Fruit fly (Drosophila melanogaster) whole organism, embryonic: ENCODE results near the gene ft.

ENCODE experiments used
- Atf-2 ChIP-seq: fragments of 200-800 bp; sonication (Bioruptor generic); optimal IDR thresholded peaks from 2 replicates; lab custom pipeline; 2016; ENCODE audit warnings: missing biosample characterization, missing genetic modification characterization
- B-H2 ChIP-seq: fragments of 200-800 bp; sonication (Bioruptor generic); optimal IDR thresholded peaks from 2 replicates; lab custom pipeline; 2018; ENCODE audit warnings: missing biosample characterization, mild to moderate bottlenecking, missing genetic modification characterization
- CG10274 ChIP-seq: fragments of 200-800 bp; sonication (Bioruptor generic); optimal IDR thresholded peaks from 3 replicates; lab custom pipeline; 2017; ENCODE audit warnings: missing biosample characterization, mild to moderate bottlenecking, missing genetic modification characterization
- CG10654 ChIP-seq: fragments of 200-800 bp; sonication (Bioruptor generic); optimal IDR thresholded peaks from 2 replicates; lab custom pipeline; 2016; ENCODE audit warnings: missing biosample characterization, missing genetic modification characterization
- CG11398 ChIP-seq: fragments of 200-800 bp; sonication (Bioruptor generic); optimal IDR thresholded peaks from 2 replicates; lab custom pipeline; 2016; ENCODE audit warnings: missing biosample characterization, missing genetic modification characterization
- CG11695 ChIP-seq: fragments of 200-800 bp; sonication (Bioruptor generic); IDR thresholded peaks from 3 replicates; pipeline ENCODE4 v1.3.6; 2022; ENCODE audit warnings: missing biosample characterization, missing genetic modification characterization
- CG11696 ChIP-seq: fragments of 200-800 bp; sonication (Bioruptor generic); IDR thresholded peaks from 2 replicates; pipeline ENCODE4 v1.3.6; 2022; ENCODE audit warnings: missing biosample characterization, missing genetic modification characterization
- CG1233 ChIP-seq: fragments of 200-800 bp; sonication (Bioruptor generic); optimal IDR thresholded peaks from 4 replicates; lab custom pipeline; 2018; ENCODE audit warnings: missing biosample characterization, mild to moderate bottlenecking, missing genetic modification characterization
- CG1529 ChIP-seq: fragments of 200-800 bp; sonication (Bioruptor generic); optimal IDR thresholded peaks from 3 replicates; lab custom pipeline; 2018; ENCODE audit warnings: missing biosample characterization, missing genetic modification characterization
- CG15479 ChIP-seq: fragments of 200-800 bp; sonication (Bioruptor generic); optimal IDR thresholded peaks from 3 replicates; lab custom pipeline; 2019; ENCODE audit warnings: missing biosample characterization, mild to moderate bottlenecking, missing genetic modification characterization, moderate library complexity
- CG15696 ChIP-seq: fragments of 200-800 bp; sonication (Bioruptor generic); optimal IDR thresholded peaks from 2 replicates; lab custom pipeline; 2019; ENCODE audit warnings: missing biosample characterization, mild to moderate bottlenecking, missing genetic modification characterization, moderate library complexity
- CG17568 ChIP-seq: fragments of 200-800 bp; sonication (Bioruptor generic); optimal IDR thresholded peaks from 2 replicates; lab custom pipeline; 2018; ENCODE audit warnings: missing biosample characterization, mild to moderate bottlenecking, missing genetic modification characterization, moderate library complexity
- CG2129 ChIP-seq: fragments of 200-800 bp; sonication (Bioruptor generic); IDR thresholded peaks from 2 replicates; pipeline ENCODE4 v1.3.6; 2022; ENCODE audit warnings: missing biosample characterization, missing genetic modification characterization; ENCODE audit not compliant: partially characterized antibody
- CG31365 ChIP-seq: fragments of 200-800 bp; sonication (Bioruptor generic); optimal IDR thresholded peaks from 2 replicates; lab custom pipeline; 2018; ENCODE audit warnings: missing biosample characterization, mild to moderate bottlenecking, missing genetic modification characterization
- CG5245 ChIP-seq: fragments of 200-800 bp; sonication (Bioruptor generic); optimal IDR thresholded peaks from 3 replicates; lab custom pipeline; 2016; ENCODE audit warnings: missing biosample characterization, missing genetic modification characterization
- CG6254 ChIP-seq: fragments of 200-800 bp; sonication (Bioruptor generic); optimal IDR thresholded peaks from 3 replicates; lab custom pipeline; 2017; ENCODE audit warnings: mild to moderate bottlenecking, missing biosample characterization, missing genetic modification reagents, missing genetic modification characterization
- CG6689 ChIP-seq: fragments of 200-800 bp; sonication (Bioruptor generic); IDR thresholded peaks from 2 replicates; pipeline ENCODE4 v1.3.6; 2022; ENCODE audit warnings: missing biosample characterization, missing genetic modification characterization
- CG7556 ChIP-seq: fragments of 200-800 bp; sonication (Bioruptor generic); optimal IDR thresholded peaks from 2 replicates; lab custom pipeline; 2017; ENCODE audit warnings: missing biosample characterization, mild to moderate bottlenecking, missing genetic modification characterization
- CG9932 ChIP-seq: fragments of 200-800 bp; sonication (Bioruptor generic); IDR thresholded peaks from 2 replicates; pipeline ENCODE4 v1.3.6; 2022; ENCODE audit warnings: missing biosample characterization, missing genetic modification characterization
- CTCF ChIP-seq: fragments of 200-800 bp; sonication (Bioruptor generic); optimal IDR thresholded peaks from 2 replicates; lab custom pipeline; 2017; ENCODE audit warnings: missing biosample characterization, mild to moderate bottlenecking, missing genetic modification characterization, moderate library complexity
- Dad ChIP-seq: fragments of 200-800 bp; sonication (Bioruptor generic); optimal IDR thresholded peaks from 3 replicates; lab custom pipeline; 2016; ENCODE audit warnings: missing biosample characterization, missing genetic modification characterization
- Dip2 ChIP-seq: fragments of 200-800 bp; sonication (Bioruptor generic); IDR thresholded peaks from 2 replicates; pipeline ENCODE4 v1.3.6; 2022; ENCODE audit warnings: missing biosample characterization, missing genetic modification characterization
- Dll ChIP-seq: fragments of 200-800 bp; sonication (Bioruptor generic); IDR thresholded peaks from 4 replicates; pipeline ENCODE4 v1.3.6; 2022; ENCODE audit warnings: missing biosample characterization, missing genetic modification characterization; ENCODE audit not compliant: partially characterized antibody
- Dref ChIP-seq: fragments of 200-800 bp; sonication (Bioruptor generic); IDR thresholded peaks from 2 replicates; pipeline ENCODE4 v1.3.6; 2022; ENCODE audit warnings: missing biosample characterization, missing genetic modification characterization
- E2f1 ChIP-seq: fragments of 200-800 bp; sonication (Bioruptor generic); IDR thresholded peaks from 2 replicates; pipeline ENCODE4 v1.3.6; 2022; ENCODE audit warnings: missing biosample characterization, missing genetic modification characterization
- HLH4C ChIP-seq: fragments of 200-800 bp; sonication (Bioruptor generic); IDR thresholded peaks from 3 replicates; pipeline ENCODE4 v1.3.6; 2022; ENCODE audit warnings: missing biosample characterization, missing genetic modification characterization; ENCODE audit not compliant: partially characterized antibody
- Jarid2 ChIP-seq: fragments of 200-800 bp; sonication (Bioruptor generic); optimal IDR thresholded peaks from 3 replicates; lab custom pipeline; 2017; ENCODE audit warnings: mild to moderate bottlenecking, missing biosample characterization, missing genetic modification reagents, missing genetic modification characterization
- Lpt ChIP-seq: fragments of >200 bp; optimal IDR thresholded peaks from 2 replicates; lab custom pipeline; 2018; ENCODE audit warnings: missing biosample characterization, missing genetic modification characterization
- Max ChIP-seq: fragments of 200-800 bp; sonication (Bioruptor generic); optimal IDR thresholded peaks from 2 replicates; lab custom pipeline; 2016; ENCODE audit warnings: missing biosample characterization, mild to moderate bottlenecking, missing genetic modification characterization
- Nf-YA ChIP-seq: fragments of 200-800 bp; sonication (Bioruptor generic); IDR thresholded peaks from 2 replicates; pipeline ENCODE4 v1.3.6; 2022; ENCODE audit warnings: missing biosample characterization, missing genetic modification characterization
- PHDP ChIP-seq: fragments of 200-800 bp; sonication (Bioruptor generic); optimal IDR thresholded peaks from 3 replicates; lab custom pipeline; 2018; ENCODE audit warnings: missing biosample characterization, mild to moderate bottlenecking, missing genetic modification characterization, moderate library complexity
- Ptx1 ChIP-seq: fragments of 200-800 bp; sonication (Bioruptor generic); IDR thresholded peaks from 2 replicates; pipeline ENCODE4 v1.3.6; 2022; ENCODE audit warnings: missing biosample characterization, missing genetic modification characterization
- ap ChIP-seq: fragments of 200-800 bp; sonication (Bioruptor generic); IDR thresholded peaks from 2 replicates; pipeline ENCODE4 v1.3.6; 2022; ENCODE audit warnings: missing biosample characterization, missing genetic modification characterization
- ara ChIP-seq: fragments of 200-800 bp; sonication (Bioruptor generic); IDR thresholded peaks from 2 replicates; pipeline ENCODE4 v1.3.6; 2022; ENCODE audit warnings: missing biosample characterization, missing genetic modification characterization
- ash1 ChIP-seq: fragments of 200-800 bp; sonication (Bioruptor generic); optimal IDR thresholded peaks from 2 replicates; lab custom pipeline; 2018; ENCODE audit warnings: missing biosample characterization, mild to moderate bottlenecking, missing genetic modification characterization
- bbx ChIP-seq: fragments of 200-800 bp; sonication (Bioruptor generic); IDR thresholded peaks from 2 replicates; pipeline ENCODE4 v1.3.6; 2022; ENCODE audit warnings: missing biosample characterization, missing genetic modification characterization; ENCODE audit not compliant: partially characterized antibody
- btn ChIP-seq: fragments of 200-800 bp; sonication (Bioruptor generic); optimal IDR thresholded peaks from 2 replicates; lab custom pipeline; 2016; ENCODE audit warnings: missing biosample characterization, missing genetic modification characterization
- chm ChIP-seq: fragments of 200-800 bp; sonication (Bioruptor generic); IDR thresholded peaks from 2 replicates; pipeline ENCODE4 v1.3.6; 2022; ENCODE audit warnings: missing biosample characterization, missing genetic modification characterization
- crol ChIP-seq: fragments of 200-800 bp; sonication (Bioruptor generic); IDR thresholded peaks from 2 replicates; pipeline ENCODE4 v1.3.6; 2022; ENCODE audit warnings: missing biosample characterization, missing genetic modification characterization
- dpn ChIP-seq, 2 experiments: fragments of 200-800 bp; sonication (Bioruptor generic); optimal IDR thresholded peaks; 3 replicates each; lab custom pipeline; 2016; ENCODE audit warnings: missing biosample characterization in 2 of 2, missing genetic modification characterization in 2 of 2
- eyg ChIP-seq: fragments of 200-800 bp; sonication (Bioruptor generic); optimal IDR thresholded peaks from 3 replicates; lab custom pipeline; 2016; ENCODE audit warnings: missing biosample characterization, missing genetic modification characterization
- gsb-n ChIP-seq: fragments of 200-800 bp; sonication (Bioruptor generic); optimal IDR thresholded peaks from 3 replicates; lab custom pipeline; 2018; ENCODE audit warnings: missing biosample characterization, mild to moderate bottlenecking, missing genetic modification characterization
- her ChIP-seq: fragments of 200-800 bp; sonication (Bioruptor generic); optimal IDR thresholded peaks from 2 replicates; lab custom pipeline; 2016; ENCODE audit warnings: missing biosample characterization, missing genetic modification characterization
- mirr ChIP-seq: fragments of 200-800 bp; sonication (Bioruptor generic); optimal IDR thresholded peaks from 3 replicates; lab custom pipeline; 2018; ENCODE audit warnings: missing biosample characterization, mild to moderate bottlenecking, missing genetic modification characterization
- pita ChIP-seq: fragments of 200-800 bp; sonication (Bioruptor generic); optimal IDR thresholded peaks from 2 replicates; lab custom pipeline; 2017; ENCODE audit warnings: missing biosample characterization, mild to moderate bottlenecking, missing genetic modification characterization
- pum ChIP-seq: fragments of 200-800 bp; sonication (Bioruptor generic); optimal IDR thresholded peaks from 2 replicates; lab custom pipeline; 2016; ENCODE audit warnings: missing biosample characterization, missing genetic modification characterization
- pzg ChIP-seq: fragments of 200-800 bp; sonication (Bioruptor generic); optimal IDR thresholded peaks from 3 replicates; lab custom pipeline; 2018; ENCODE audit warnings: missing biosample characterization, mild to moderate bottlenecking, missing genetic modification characterization, moderate library complexity
- ranshi ChIP-seq: fragments of 200-800 bp; sonication (Bioruptor generic); IDR thresholded peaks from 2 replicates; pipeline ENCODE4 v1.3.6; 2022; ENCODE audit warnings: missing biosample characterization, missing genetic modification characterization
- sens ChIP-seq: fragments of 200-800 bp; sonication (Bioruptor generic); peaks from one replicate; lab custom pipeline; 2016; ENCODE audit warnings: missing biosample characterization, missing genetic modification characterization
- sob ChIP-seq: fragments of 200-800 bp; sonication (Bioruptor generic); IDR thresholded peaks from 2 replicates; pipeline ENCODE4 v1.3.6; 2022; ENCODE audit warnings: missing biosample characterization, missing genetic modification characterization
- tin ChIP-seq: fragments of 200-800 bp; sonication (Bioruptor generic); optimal IDR thresholded peaks from 3 replicates; lab custom pipeline; 2016; ENCODE audit warnings: missing biosample characterization, missing genetic modification characterization
- zen2 ChIP-seq: fragments of 200-800 bp; sonication (Bioruptor generic); IDR thresholded peaks from 3 replicates; pipeline ENCODE4 v1.3.6; 2022; ENCODE audit warnings: missing biosample characterization, missing genetic modification characterization; ENCODE audit not compliant: partially characterized antibody

Gene ft

DNA sequence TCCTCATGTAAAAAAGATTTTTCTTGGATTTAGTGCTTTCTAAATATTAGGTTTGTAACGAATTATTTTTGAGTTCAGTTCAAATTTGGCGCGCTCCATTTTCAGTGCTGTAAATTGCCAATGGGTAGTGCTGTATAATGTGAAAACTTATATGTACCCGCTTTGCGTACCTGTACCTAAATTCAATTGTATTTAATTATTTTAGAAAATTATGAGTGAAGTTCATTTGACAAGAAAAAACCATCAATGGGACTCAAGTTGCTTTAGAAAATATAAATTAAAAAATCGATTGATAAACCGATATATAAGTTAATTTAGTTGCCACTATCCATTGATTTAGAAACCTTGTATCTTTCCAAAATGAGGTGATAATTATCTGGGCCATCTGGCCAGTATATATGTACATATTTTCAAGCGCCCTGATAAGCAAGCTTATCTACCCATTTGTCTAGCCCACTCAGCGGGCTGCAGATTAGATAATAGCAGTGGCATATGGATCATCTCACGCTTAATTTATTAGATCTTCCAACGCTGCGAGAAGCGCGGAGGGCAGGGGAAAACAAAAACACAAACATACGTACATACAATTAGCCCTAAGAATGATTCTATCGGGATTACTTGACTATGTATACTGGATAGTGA, 2.7 kb upstream of the ft start (continued):
- TF ChIP-seq HLH4C, result no peak
- TF ChIP-seq crol (GFP tag; lab: Robert Waterston, UW), result no peak
- TF ChIP-seq CG10654, result peak; percentile 31
- TF ChIP-seq sob (GFP tag; lab: Robert Waterston, UW), result 0 out of 2 replicates have a peak, but pooled peaks have one; percentile 54
- TF ChIP-seq Dad (GFP tag; lab: Kevin White, UChicago), result no peak
- no peak for TF ChIP-seq CG6254 (GFP tag; lab: Kevin White, UChicago)
- TF ChIP-seq CG1529 (GFP tag; lab: Kevin White, UChicago), result no peak
- TF ChIP-seq ap (GFP tag; lab: Robert Waterston, UW), result no peak
- no peak for TF ChIP-seq CG11398
- TF ChIP-seq Max (GFP tag; lab: Kevin White, UChicago), result peak; percentile 5
- TF ChIP-seq pita (GFP tag; lab: Kevin White, UChicago), result no peak
- no peak for TF ChIP-seq ranshi (GFP tag; lab: Robert Waterston, UW)
- TF ChIP-seq ash1 (GFP tag; lab: Kevin White, UChicago), result no peak
- TF ChIP-seq Lpt (GFP tag; lab: Kevin White, UChicago), result no peak
- TF ChIP-seq sens (GFP tag; lab: Kevin White, UChicago), result peak; percentile 87
- TF ChIP-seq pzg (GFP tag; lab: Kevin White, UChicago), result peak; percentile 56
- TF ChIP-seq CG11696, result no peak
- no peak for TF ChIP-seq Ptx1
- no peak for TF ChIP-seq CG15696
- TF ChIP-seq Atf-2 (GFP tag; lab: Kevin White, UChicago), result no peak
- no peak for TF ChIP-seq CG11695 (GFP tag; lab: Robert Waterston, UW)
- TF ChIP-seq CG9932 (GFP tag; lab: Robert Waterston, UW), result peak; percentile 57
- TF ChIP-seq CTCF (GFP tag; lab: Kevin White, UChicago), result peak; percentile 3
- TF ChIP-seq B-H2, result no peak
- TF ChIP-seq CG2129 (GFP tag; lab: Robert Waterston, UW), result no peak
- TF ChIP-seq CG6689 (GFP tag; lab: Robert Waterston, UW), result no peak
- no peak for TF ChIP-seq gsb-n (tag; lab: Kevin White, UChicago)
- peak in 1 of 2 experiments; percentile 27 for TF ChIP-seq dpn (GFP tag; optimal IDR thresholded peaks at IDR 0.05; lab: Kevin White, UChicago)
- peak; percentile 41; the same call in 1 of the 2 replicates for TF ChIP-seq bbx
- no peak for TF ChIP-seq zen2 (GFP tag; lab: Robert Waterston, UW)
- TF ChIP-seq Jarid2 (GFP tag; lab: Kevin White, UChicago), result no peak
- no peak for TF ChIP-seq CG17568 (GFP tag; lab: Kevin White, UChicago)
- no peak for TF ChIP-seq CG31365 (tag; lab: Kevin White, UChicago)
- TF ChIP-seq Nf-YA (GFP tag; lab: Robert Waterston, UW), result 0 out of 2 replicates have a peak, but pooled peaks have one; percentile 22
- TF ChIP-seq CG10274, result no peak
- no peak for TF ChIP-seq ara
- TF ChIP-seq CG7556 (GFP tag; lab: Kevin White, UChicago), result peak; percentile 25
- no peak for TF ChIP-seq CG15479 (GFP tag; lab: Kevin White, UChicago)
- TF ChIP-seq E2f1 (GFP tag; lab: Robert Waterston, UW), result no peak
- TF ChIP-seq eyg, result no peak
- TF ChIP-seq her (GFP tag; lab: Kevin White, UChicago), result no peak
- TF ChIP-seq Dref, result no peak
- TF ChIP-seq CG1233, result peak; percentile 5
- TF ChIP-seq pum (GFP tag; lab: Kevin White, UChicago), result no peak
- TF ChIP-seq btn, result no peak
- peak; percentile 28 for TF ChIP-seq PHDP (tag; lab: Kevin White, UChicago)
- no peak for TF ChIP-seq Dip2 (GFP tag; lab: Robert Waterston, UW)
- no peak for TF ChIP-seq Dll (GFP tag; lab: Robert Waterston, UW)
- TF ChIP-seq chm, result no peak
- TF ChIP-seq tin (GFP tag; lab: Kevin White, UChicago), result no peak
- no peak for TF ChIP-seq CG5245 (GFP tag; lab: Kevin White, UChicago)
- peak; percentile 88 for TF ChIP-seq mirr
